Worm (Caenorhabditis elegans) whole organism, L4 larva: ENCODE measurements around the gene Y55F3C.17.

Experiments
- R02D3.7 ChIP-seq: fragments of 150-350 bp; sonication (generic microtip); optimal IDR thresholded peaks from 3 replicates; lab custom pipeline; 2014; ENCODE audit warnings: missing biosample characterization, missing genetic modification characterization
- ama-1 ChIP-seq: fragments of 150-350 bp; optimal IDR thresholded peaks from 2 replicates; lab custom pipeline; 2014; ENCODE audit warnings: inconsistent platforms, mixed read lengths
- dve-1 ChIP-seq: sonication (generic microtip); optimal IDR thresholded peaks from 2 replicates; lab custom pipeline; 2017; ENCODE audit warnings: antibody characterized with exemption, mild to moderate bottlenecking, missing genetic modification characterization, missing compliant biosample characterization; ENCODE audit not compliant: insufficient read depth
- fkh-10 ChIP-seq: fragments of 150-350 bp; optimal IDR thresholded peaks from 2 replicates; lab custom pipeline; 2014; ENCODE audit warnings: missing biosample characterization, missing genetic modification reagents, missing genetic modification characterization
- fos-1 ChIP-seq: fragments of 150-350 bp; optimal IDR thresholded peaks from 2 replicates; lab custom pipeline; 2014; ENCODE audit warnings: missing biosample characterization, missing genetic modification characterization
- gei-8 ChIP-seq: fragments of 200-800 bp; sonication (Bioruptor generic); optimal IDR thresholded peaks from 2 replicates; lab custom pipeline; 2018; ENCODE audit warnings: mild to moderate bottlenecking, missing genetic modification characterization, missing compliant biosample characterization
- hlh-11 ChIP-seq: fragments of 200-800 bp; sonication (Bioruptor generic); optimal IDR thresholded peaks from 2 replicates; lab custom pipeline; 2018; ENCODE audit warnings: mild to moderate bottlenecking, missing genetic modification characterization, missing compliant biosample characterization
- lin-38 ChIP-seq: fragments of 200-800 bp; sonication (Bioruptor generic); IDR thresholded peaks from 2 replicates; pipeline ENCODE4 v1.3.6; 2022; ENCODE audit warnings: missing genetic modification reagents, missing genetic modification characterization, missing compliant biosample characterization
- mdl-1 ChIP-seq, 2 experiments: fragments of 150-350 bp in 1 of 2; sonication (generic microtip) in 1 of 2; optimal IDR thresholded peaks; 2 replicates each; lab custom pipeline; 2014 to 2017; ENCODE audit warnings: missing biosample characterization in 2 of 2, missing genetic modification characterization in 2 of 2
- nhr-6 ChIP-seq: fragments of 150-350 bp; optimal IDR thresholded peaks from 2 replicates; lab custom pipeline; 2014; ENCODE audit warnings: missing biosample characterization, missing genetic modification characterization
- pqm-1 ChIP-seq: sonication (generic microtip); optimal IDR thresholded peaks from 2 replicates; lab custom pipeline; 2017; ENCODE audit warnings: missing biosample characterization, missing genetic modification characterization
- snpc-4 ChIP-seq: fragments of 150-350 bp; optimal IDR thresholded peaks from 2 replicates; lab custom pipeline; 2014; ENCODE audit warnings: missing biosample characterization, missing genetic modification characterization
- unc-62 ChIP-seq, 3 experiments: fragments of 150-350 bp in 1 of 3; sonication (generic microtip); optimal IDR thresholded peaks in 2 of 3; peaks in 1 of 3; 1 replicate in 1 of 3; 2 replicates in 2 of 3; lab custom pipeline; 2014 to 2017; ENCODE audit warnings: missing biosample characterization in 3 of 3, missing genetic modification characterization in 3 of 3, missing genetic modification reagents in 3 of 3, missing genotype in 1 of 3
- zag-1 ChIP-seq: fragments of 150-350 bp; optimal IDR thresholded peaks from 2 replicates; lab custom pipeline; 2014; ENCODE audit warnings: missing biosample characterization, missing genetic modification characterization

DNA sequence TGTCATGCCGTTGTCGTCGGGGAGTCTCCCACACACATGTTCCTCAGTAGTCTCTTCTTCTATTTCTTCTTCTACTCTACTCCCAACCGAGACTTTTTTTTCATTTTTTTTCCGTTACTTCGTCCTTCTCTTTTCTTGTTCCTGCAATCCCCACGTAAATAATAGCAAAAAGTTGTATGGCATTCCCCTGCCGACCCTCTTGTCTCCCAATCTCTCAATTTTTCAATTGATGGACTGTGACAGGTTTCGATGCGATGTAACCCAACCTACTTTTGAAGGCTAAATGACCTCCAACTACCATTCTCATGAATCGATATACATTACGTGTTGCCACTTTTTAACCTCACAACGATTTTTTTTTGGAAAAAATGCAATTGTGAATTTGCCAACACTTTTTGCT, 34.1 kb downstream of the Y55F3C.17 start:
- TF ChIP-seq unc-62 (GFP tag; optimal IDR thresholded peaks at IDR 0.05 in 1 of 2; lab: Kevin White, UChicago): peak in 1 of 2 experiments; percentile 69
- TF ChIP-seq unc-62 (tag; optimal IDR thresholded peaks at IDR 0.05; lab: Kevin White, UChicago): no peak
- TF ChIP-seq mdl-1 (tag; optimal IDR thresholded peaks at IDR 0.05; lab: Kevin White, UChicago): no peak
- TF ChIP-seq gei-8: no peak
- TF ChIP-seq fos-1 (tag; lab: Kevin White, UChicago): no peak
- no peak for TF ChIP-seq pqm-1
- no peak for TF ChIP-seq nhr-6 (tag; lab: Kevin White, UChicago)
- TF ChIP-seq hlh-11: no peak
- no peak for TF ChIP-seq snpc-4 (tag; lab: Kevin White, UChicago)
- no peak for TF ChIP-seq fkh-10 (GFP tag; lab: Kevin White, UChicago)
- TF ChIP-seq zag-1: no peak
- TF ChIP-seq dve-1 (tag; lab: Kevin White, UChicago): no peak
- no peak for TF ChIP-seq lin-38 (GFP tag; lab: Robert Waterston, UW)
- no peak for TF ChIP-seq R02D3.7
- TF ChIP-seq ama-1: no peak
